Fruit fly (Drosophila melanogaster) whole organism, embryonic: Measurements from ENCODE around the gene CG31871.

Experiments used
- B-H2 ChIP-seq: fragments of 200-800 bp; sonication (Bioruptor generic); optimal IDR thresholded peaks from 2 replicates; lab custom pipeline; 2018; ENCODE audit warnings: missing biosample characterization, mild to moderate bottlenecking, missing genetic modification characterization
- BEAF-32 ChIP-seq: fragments of 200-800 bp; sonication (Bioruptor generic); optimal IDR thresholded peaks from 3 replicates; lab custom pipeline; 2017; ENCODE audit warnings: missing biosample characterization, missing genetic modification characterization, mild to moderate bottlenecking, moderate library complexity, missing genetic modification reagents
- CG10366 ChIP-seq: fragments of 200-800 bp; sonication (Bioruptor generic); IDR thresholded peaks from 2 replicates; pipeline ENCODE4 v1.3.6; 2022; ENCODE audit warnings: missing biosample characterization, missing genetic modification characterization
- CG10462 ChIP-seq: fragments of 200-800 bp; sonication (Bioruptor generic); optimal IDR thresholded peaks from 2 replicates; lab custom pipeline; 2016; ENCODE audit warnings: missing biosample characterization, missing genetic modification characterization
- CG11695 ChIP-seq: fragments of 200-800 bp; sonication (Bioruptor generic); IDR thresholded peaks from 3 replicates; pipeline ENCODE4 v1.3.6; 2022; ENCODE audit warnings: missing biosample characterization, missing genetic modification characterization
- CG13624 ChIP-seq: fragments of 200-800 bp; sonication (Bioruptor generic); optimal IDR thresholded peaks from 2 replicates; lab custom pipeline; 2016; ENCODE audit warnings: missing biosample characterization, missing genetic modification characterization
- CG13894 ChIP-seq: fragments of 200-800 bp; sonication (Bioruptor generic); optimal IDR thresholded peaks from 3 replicates; lab custom pipeline; 2018; ENCODE audit warnings: missing biosample characterization, mild to moderate bottlenecking, missing genetic modification characterization, moderate library complexity
- CG14965 ChIP-seq: fragments of 200-800 bp; sonication (Bioruptor generic); optimal IDR thresholded peaks from 2 replicates; lab custom pipeline; 2016; ENCODE audit warnings: missing biosample characterization, missing genetic modification characterization, borderline replicate concordance
- CG15073 ChIP-seq: fragments of 200-800 bp; sonication (Bioruptor generic); optimal IDR thresholded peaks from 2 replicates; lab custom pipeline; 2016; ENCODE audit warnings: missing biosample characterization, missing genetic modification characterization
- CG15696 ChIP-seq: fragments of 200-800 bp; sonication (Bioruptor generic); optimal IDR thresholded peaks from 2 replicates; lab custom pipeline; 2019; ENCODE audit warnings: missing biosample characterization, mild to moderate bottlenecking, missing genetic modification characterization, moderate library complexity
- CG18262 ChIP-seq: fragments of 200-800 bp; optimal IDR thresholded peaks from 3 replicates; lab custom pipeline; 2019; ENCODE audit warnings: missing biosample characterization, mild to moderate bottlenecking, missing genetic modification characterization, moderate library complexity
- CG18764 ChIP-seq: fragments of 200-800 bp; sonication (Bioruptor generic); optimal IDR thresholded peaks from 3 replicates; lab custom pipeline; 2016; ENCODE audit warnings: missing biosample characterization, missing genetic modification characterization
- CG2202 ChIP-seq: fragments of 200-800 bp; sonication (Bioruptor generic); optimal IDR thresholded peaks from 2 replicates; lab custom pipeline; 2018; ENCODE audit warnings: missing biosample characterization, mild to moderate bottlenecking, missing genetic modification characterization
- CG32767 ChIP-seq: fragments of 200-800 bp; sonication (Bioruptor generic); IDR thresholded peaks from 2 replicates; pipeline ENCODE4 v1.3.6; 2022; ENCODE audit warnings: missing biosample characterization, missing genetic modification characterization
- CG3281 ChIP-seq: fragments of 200-800 bp; sonication (Bioruptor generic); optimal IDR thresholded peaks from 3 replicates; lab custom pipeline; 2017; ENCODE audit warnings: missing biosample characterization, mild to moderate bottlenecking, missing genetic modification characterization
- CG3726 ChIP-seq: fragments of 200-800 bp; sonication (Bioruptor generic); IDR thresholded peaks from 3 replicates; pipeline ENCODE4, ENCODE4 v1.3.6; 2022; ENCODE audit warnings: missing biosample characterization, missing genetic modification characterization
- CG42726 ChIP-seq: fragments of 200-800 bp; sonication (Bioruptor generic); IDR thresholded peaks from 2 replicates; pipeline ENCODE4 v1.3.6; 2022; ENCODE audit warnings: missing biosample characterization, missing genetic modification characterization; ENCODE audit not compliant: partially characterized antibody
- CG4404 ChIP-seq: fragments of 200-800 bp; sonication (Bioruptor generic); IDR thresholded peaks from 2 replicates; pipeline ENCODE4 v1.3.6; 2022; ENCODE audit warnings: missing biosample characterization, missing genetic modification characterization
- CG7786 ChIP-seq: fragments of 200-800 bp; sonication (Bioruptor generic); optimal IDR thresholded peaks from 2 replicates; lab custom pipeline; 2016; ENCODE audit warnings: missing biosample characterization, missing genetic modification characterization
- CG7839 ChIP-seq: fragments of 200-800 bp; sonication (Bioruptor generic); optimal IDR thresholded peaks from 3 replicates; lab custom pipeline; 2018; ENCODE audit warnings: missing biosample characterization, mild to moderate bottlenecking, missing genetic modification characterization, moderate library complexity
- CG8089 ChIP-seq: fragments of 200-800 bp; sonication (Bioruptor generic); optimal IDR thresholded peaks from 3 replicates; lab custom pipeline; 2016; ENCODE audit warnings: missing biosample characterization, missing genetic modification characterization
- CG8281 ChIP-seq: fragments of 200-800 bp; sonication (Bioruptor generic); optimal IDR thresholded peaks from 2 replicates; lab custom pipeline; 2018; ENCODE audit warnings: missing biosample characterization, mild to moderate bottlenecking, missing genetic modification characterization, moderate library complexity
- CG8944 ChIP-seq: fragments of 200-800 bp; sonication (Bioruptor generic); optimal IDR thresholded peaks from 3 replicates; lab custom pipeline; 2016; ENCODE audit warnings: missing biosample characterization, missing genetic modification characterization
- E2f2 ChIP-seq: fragments of 200-800 bp; sonication (Bioruptor generic); IDR thresholded peaks from 2 replicates; pipeline ENCODE4 v1.3.6; 2022; ENCODE audit warnings: missing biosample characterization, missing genetic modification characterization
- HLHmδ ChIP-seq: fragments of 200-800 bp; sonication (Bioruptor generic); optimal IDR thresholded peaks from 2 replicates; lab custom pipeline; 2018; ENCODE audit warnings: missing biosample characterization, mild to moderate bottlenecking, missing genetic modification characterization, moderate library complexity
- Hr3 ChIP-seq: fragments of 200-800 bp; sonication (Bioruptor generic); optimal IDR thresholded peaks from 3 replicates; lab custom pipeline; 2016; ENCODE audit warnings: missing biosample characterization, missing genetic modification characterization
- Meics ChIP-seq: fragments of 200-800 bp; sonication (Bioruptor generic); optimal IDR thresholded peaks from 2 replicates; lab custom pipeline; 2017; ENCODE audit warnings: missing biosample characterization, mild to moderate bottlenecking, missing genetic modification characterization
- NC2β ChIP-seq: fragments of 200-800 bp; sonication (Bioruptor generic); optimal IDR thresholded peaks from 2 replicates; lab custom pipeline; 2016; ENCODE audit warnings: missing biosample characterization, missing genetic modification characterization
- PHDP ChIP-seq: fragments of 200-800 bp; sonication (Bioruptor generic); optimal IDR thresholded peaks from 3 replicates; lab custom pipeline; 2018; ENCODE audit warnings: missing biosample characterization, mild to moderate bottlenecking, missing genetic modification characterization, moderate library complexity
- Rx ChIP-seq: fragments of 200-800 bp; sonication (Bioruptor generic); IDR thresholded peaks from 2 replicates; pipeline ENCODE4 v1.3.6; 2022; ENCODE audit warnings: missing biosample characterization, missing genetic modification characterization
- TFAM ChIP-seq: fragments of 200-800 bp; sonication (Bioruptor generic); optimal IDR thresholded peaks from 2 replicates; lab custom pipeline; 2017; ENCODE audit warnings: missing biosample characterization, missing genetic modification characterization, inconsistent platforms
- abd-A ChIP-seq: fragments of 200-800 bp; sonication (Bioruptor generic); optimal IDR thresholded peaks from 3 replicates; lab custom pipeline; 2019; ENCODE audit warnings: missing biosample characterization, mild to moderate bottlenecking, missing genetic modification characterization, moderate library complexity
- bbx ChIP-seq: fragments of 200-800 bp; sonication (Bioruptor generic); IDR thresholded peaks from 2 replicates; pipeline ENCODE4 v1.3.6; 2022; ENCODE audit warnings: missing biosample characterization, missing genetic modification characterization; ENCODE audit not compliant: partially characterized antibody
- cg ChIP-seq: fragments of 200-800 bp; sonication (Bioruptor generic); optimal IDR thresholded peaks from 3 replicates; lab custom pipeline; 2019; ENCODE audit warnings: missing biosample characterization, mild to moderate bottlenecking, missing genetic modification characterization, moderate library complexity
- dm ChIP-seq: fragments of 200-800 bp; sonication (Bioruptor generic); optimal IDR thresholded peaks from 3 replicates; lab custom pipeline; 2016; ENCODE audit warnings: missing biosample characterization, missing genetic modification characterization
- en ChIP-seq: fragments of 200-800 bp; sonication (Bioruptor generic); optimal IDR thresholded peaks from 2 replicates; lab custom pipeline; 2016; ENCODE audit warnings: missing biosample characterization, missing genetic modification characterization
- ewg ChIP-seq: fragments of 200-800 bp; sonication (Bioruptor generic); optimal IDR thresholded peaks from 3 replicates; lab custom pipeline; 2017; ENCODE audit warnings: mild to moderate bottlenecking, missing biosample characterization, missing genetic modification reagents, missing genetic modification characterization
- fru ChIP-seq: fragments of >200 bp; optimal IDR thresholded peaks from 2 replicates; lab custom pipeline; 2017
- grau ChIP-seq: fragments of 200-800 bp; optimal IDR thresholded peaks from 3 replicates; lab custom pipeline; 2019; ENCODE audit warnings: missing biosample characterization, mild to moderate bottlenecking, missing genetic modification characterization, moderate library complexity
- grn ChIP-seq: fragments of 200-800 bp; sonication (Bioruptor generic); optimal IDR thresholded peaks from 3 replicates; lab custom pipeline; 2017; ENCODE audit warnings: missing biosample characterization, missing genetic modification characterization
- gsb ChIP-seq: fragments of 200-800 bp; sonication (Bioruptor generic); IDR thresholded peaks from 2 replicates; pipeline ENCODE4 v1.3.6; 2022; ENCODE audit warnings: missing biosample characterization, missing genetic modification characterization
- gsb-n ChIP-seq: fragments of 200-800 bp; sonication (Bioruptor generic); optimal IDR thresholded peaks from 3 replicates; lab custom pipeline; 2018; ENCODE audit warnings: missing biosample characterization, mild to moderate bottlenecking, missing genetic modification characterization
- hkb ChIP-seq, 2 experiments: fragments of 200-800 bp in 1 of 2; fragments of >200 bp in 1 of 2; sonication (Bioruptor generic) in 1 of 2; IDR thresholded peaks in 1 of 2; optimal IDR thresholded peaks in 1 of 2; 2 replicates each; pipeline versions ENCODE4 v1.3.6 to Lab custom; 2017 to 2022; ENCODE audit warnings: missing biosample characterization in 1 of 2, missing genetic modification characterization in 1 of 2
- pb ChIP-seq: fragments of 200-800 bp; sonication (Bioruptor generic); optimal IDR thresholded peaks from 3 replicates; lab custom pipeline; 2016; ENCODE audit warnings: missing biosample characterization, missing genetic modification characterization
- ranshi ChIP-seq: fragments of 200-800 bp; sonication (Bioruptor generic); IDR thresholded peaks from 2 replicates; pipeline ENCODE4 v1.3.6; 2022; ENCODE audit warnings: missing biosample characterization, missing genetic modification characterization
- repo ChIP-seq: fragments of 200-800 bp; sonication (Bioruptor generic); optimal IDR thresholded peaks from 2 replicates; lab custom pipeline; 2016; ENCODE audit warnings: missing biosample characterization, missing genetic modification characterization
- scrt ChIP-seq: fragments of 200-800 bp; sonication (Bioruptor generic); optimal IDR thresholded peaks from 2 replicates; lab custom pipeline; 2018; ENCODE audit warnings: missing biosample characterization, mild to moderate bottlenecking, missing genetic modification characterization, moderate library complexity
- ttk ChIP-seq: fragments of 200-800 bp; sonication (Bioruptor generic); IDR thresholded peaks from 2 replicates; pipeline ENCODE4 v2.1.2; 2022; ENCODE audit warnings: missing biosample characterization, missing genetic modification characterization
- wdn ChIP-seq: fragments of 200-800 bp; sonication (Bioruptor generic); IDR thresholded peaks from 2 replicates; pipeline ENCODE4 v1.3.6; 2022; ENCODE audit warnings: missing biosample characterization, missing genetic modification characterization
- yki ChIP-seq: fragments of >200 bp; optimal IDR thresholded peaks from 3 replicates; lab custom pipeline; 2018
- zen2 ChIP-seq: fragments of 200-800 bp; sonication (Bioruptor generic); IDR thresholded peaks from 3 replicates; pipeline ENCODE4 v1.3.6; 2022; ENCODE audit warnings: missing biosample characterization, missing genetic modification characterization; ENCODE audit not compliant: partially characterized antibody

Gene CG31871

dm6 chr2L:10616767-10617166, 45.1 kb upstream of the CG31871 start (continued):
- TF ChIP-seq CG8944 (GFP tag; lab: Kevin White, UChicago) = peak; percentile 58
- TF ChIP-seq abd-A (tag; lab: Kevin White, UChicago) = no peak
- no peak for TF ChIP-seq HLHmδ (GFP tag; lab: Kevin White, UChicago)
- TF ChIP-seq hkb (optimal IDR thresholded peaks at IDR 0.05; lab: Kevin White, UChicago) = no peak
- TF ChIP-seq hkb (GFP tag; IDR thresholded peaks at IDR 0.05; lab: Robert Waterston, UW) = peak; percentile 92
- peak; percentile 51 for TF ChIP-seq ewg
- peak; percentile 36 for TF ChIP-seq CG8089 (GFP tag; lab: Kevin White, UChicago)
- peak; percentile 78 for TF ChIP-seq gsb-n (tag; lab: Kevin White, UChicago)
- TF ChIP-seq CG11695 (GFP tag; lab: Robert Waterston, UW) = peak; percentile 83
- TF ChIP-seq grau (tag; lab: Kevin White, UChicago) = peak; percentile 74
- peak; percentile 76 for TF ChIP-seq PHDP (tag; lab: Kevin White, UChicago)
- TF ChIP-seq BEAF-32 (GFP tag; lab: Kevin White, UChicago) = no peak
- peak; percentile 83 for TF ChIP-seq CG18262
- no peak for TF ChIP-seq CG42726 (GFP tag; lab: Robert Waterston, UW)
- TF ChIP-seq CG13624 (GFP tag; lab: Kevin White, UChicago) = peak; percentile 51
- TF ChIP-seq CG8281 = peak; percentile 30
- TF ChIP-seq Meics (GFP tag; lab: Kevin White, UChicago) = peak; percentile 52
- no peak for TF ChIP-seq CG14965 (GFP tag; lab: Kevin White, UChicago)
- peak; percentile 76; the same call in 2 of the 3 replicates for TF ChIP-seq CG3726 (GFP tag; lab: Robert Waterston, UW)
- no peak for TF ChIP-seq CG15073 (GFP tag; lab: Kevin White, UChicago)
- no peak for TF ChIP-seq CG15696 (tag; lab: Kevin White, UChicago)
- peak; percentile 44 for TF ChIP-seq pb (GFP tag; lab: Kevin White, UChicago)
- no peak for TF ChIP-seq bbx
- TF ChIP-seq yki (lab: Kevin White, UChicago) = no peak
- TF ChIP-seq TFAM (GFP tag; lab: Kevin White, UChicago) = no peak
- TF ChIP-seq CG2202 (tag; lab: Kevin White, UChicago) = peak; percentile 55
- peak; percentile 51 for TF ChIP-seq scrt (GFP tag; lab: Kevin White, UChicago)
- TF ChIP-seq ranshi (GFP tag; lab: Robert Waterston, UW) = peak; percentile 73
- peak; percentile 83 for TF ChIP-seq CG10366 (GFP tag; lab: Robert Waterston, UW)
- TF ChIP-seq fru (lab: Kevin White, UChicago) = no peak
- no peak for TF ChIP-seq zen2
- peak; percentile 6 for TF ChIP-seq CG10462 (GFP tag; lab: Kevin White, UChicago)
- peak; percentile 40 for TF ChIP-seq en (GFP tag; lab: Kevin White, UChicago)
- peak; percentile 44 for TF ChIP-seq Hr3 (GFP tag; lab: Kevin White, UChicago)
- TF ChIP-seq dm = peak; percentile 22
- TF ChIP-seq B-H2 (GFP tag; lab: Kevin White, UChicago) = no peak
- peak; percentile 45 for TF ChIP-seq CG7786 (GFP tag; lab: Kevin White, UChicago)
- TF ChIP-seq repo (GFP tag; lab: Kevin White, UChicago) = peak; percentile 45
- TF ChIP-seq cg (GFP tag; lab: Kevin White, UChicago) = no peak
- peak; percentile 65 for TF ChIP-seq gsb
- TF ChIP-seq CG4404 (GFP tag; lab: Robert Waterston, UW) = peak; percentile 54; the same call in 1 of the 2 replicates
- peak; percentile 67; the same call in 1 of the 2 replicates for TF ChIP-seq E2f2 (GFP tag; lab: Robert Waterston, UW)
- peak; percentile 18 for TF ChIP-seq CG3281
- peak; percentile 79 for TF ChIP-seq CG32767 (GFP tag; lab: Robert Waterston, UW)
- peak; percentile 54 for TF ChIP-seq NC2β
- TF ChIP-seq Rx (GFP tag; lab: Robert Waterston, UW) = peak; percentile 67
- TF ChIP-seq CG7839 (tag; lab: Kevin White, UChicago) = peak; percentile 81
- TF ChIP-seq ttk (GFP tag; lab: Robert Waterston, UW) = peak; percentile 86
- peak; percentile 54 for TF ChIP-seq CG18764
- 0 out of 2 replicates have a peak, but pooled peaks have one; percentile 35 for TF ChIP-seq wdn (GFP tag; lab: Robert Waterston, UW)
- no peak for TF ChIP-seq CG13894 (tag; lab: Kevin White, UChicago)
- no peak for TF ChIP-seq grn (GFP tag; lab: Kevin White, UChicago)
